Worm (Caenorhabditis elegans): Measurements from ENCODE around the gene srlf-17.

DNA sequence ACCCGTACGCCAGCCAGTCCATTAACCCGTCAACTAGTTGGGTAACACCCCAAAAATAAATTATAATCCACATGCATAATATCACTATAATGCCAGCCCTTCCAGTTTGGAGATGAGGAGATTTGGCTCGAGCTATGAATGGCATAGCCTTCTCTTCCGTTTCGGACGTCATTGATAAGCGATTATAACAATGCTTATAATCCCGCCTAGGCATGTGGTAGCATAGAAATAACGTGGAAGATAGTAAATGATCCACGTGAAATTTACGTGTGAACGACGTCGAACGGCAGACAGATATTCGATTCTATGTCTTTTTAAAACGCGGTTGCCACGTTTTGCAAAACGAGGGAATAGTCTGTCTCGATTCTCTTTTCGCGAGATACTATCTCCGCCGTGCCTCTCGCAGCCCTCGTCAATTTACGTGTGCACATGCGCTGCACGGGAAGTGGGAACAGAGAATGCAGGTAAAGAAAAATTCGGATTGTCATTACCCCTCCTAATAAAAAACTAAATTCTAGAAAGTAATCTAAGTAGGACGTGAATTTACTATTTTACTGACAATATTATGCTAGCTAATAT is 46.4 kb upstream of the srlf-17 start:
- TF ChIP-seq unc-62 (GFP tag; optimal IDR thresholded peaks at IDR 0.05) (no peak), mab-5 (tag; optimal IDR thresholded peaks at IDR 0.05) (no peak), nhr-237 (tag; optimal IDR thresholded peaks at IDR 0.05) (no peak), ztf-11 (tag; optimal IDR thresholded peaks at IDR 0.05) (no peak), lsy-2 (tag; optimal IDR thresholded peaks at IDR 0.05) (no peak), lin-11 (tag; optimal IDR thresholded peaks at IDR 0.05) (no peak), unc-39 (tag; optimal IDR thresholded peaks at IDR 0.05) (no peak)
